Worm (Caenorhabditis elegans) whole organism, early embryonic: ENCODE data around the gene glt-3.

Source experiments
- F13C5.2 ChIP-seq: sonication (generic microtip); optimal IDR thresholded peaks from 2 replicates; lab custom pipeline; 2017; ENCODE audit warnings: mild to moderate bottlenecking, missing genetic modification characterization, inconsistent platforms, missing compliant biosample characterization
- aly-1 ChIP-seq: sonication (generic microtip); optimal IDR thresholded peaks from 2 replicates; lab custom pipeline; 2016; ENCODE audit warnings: missing genetic modification characterization, missing compliant biosample characterization
- ama-1 ChIP-seq: fragments of 150-350 bp; optimal IDR thresholded peaks from 2 replicates; lab custom pipeline; 2014
- ceh-13 ChIP-seq: fragments of 200-800 bp; sonication (Bioruptor generic); optimal IDR thresholded peaks from 2 replicates; lab custom pipeline; 2018; ENCODE audit warnings: mild to moderate bottlenecking, missing genetic modification characterization, missing compliant biosample characterization
- ceh-36 ChIP-seq: sonication (generic microtip); optimal IDR thresholded peaks from 2 replicates; lab custom pipeline; 2016; ENCODE audit warnings: missing genetic modification characterization, inconsistent platforms, missing compliant biosample characterization
- hmbx-1 ChIP-seq: sonication (generic microtip); optimal IDR thresholded peaks from 2 replicates; lab custom pipeline; 2016; ENCODE audit warnings: mild to moderate bottlenecking, missing genetic modification characterization, missing compliant biosample characterization
- hmg-4 ChIP-seq: fragments of 200-800 bp; sonication (Bioruptor generic); optimal IDR thresholded peaks from 2 replicates; lab custom pipeline; 2018; ENCODE audit warnings: mild to moderate bottlenecking, missing genetic modification characterization, missing compliant biosample characterization
- tbx-37 ChIP-seq: fragments of 200-800 bp; sonication (Bioruptor generic); conservative IDR thresholded peaks from 2 replicates; pipeline ENCODE4 v1.3.6; 2022; ENCODE audit warnings: missing genetic modification reagents, missing genetic modification characterization, missing compliant biosample characterization
- tra-4 ChIP-seq: sonication (generic microtip); optimal IDR thresholded peaks from 2 replicates; lab custom pipeline; 2017; ENCODE audit warnings: missing genetic modification characterization, missing compliant biosample characterization

DNA sequence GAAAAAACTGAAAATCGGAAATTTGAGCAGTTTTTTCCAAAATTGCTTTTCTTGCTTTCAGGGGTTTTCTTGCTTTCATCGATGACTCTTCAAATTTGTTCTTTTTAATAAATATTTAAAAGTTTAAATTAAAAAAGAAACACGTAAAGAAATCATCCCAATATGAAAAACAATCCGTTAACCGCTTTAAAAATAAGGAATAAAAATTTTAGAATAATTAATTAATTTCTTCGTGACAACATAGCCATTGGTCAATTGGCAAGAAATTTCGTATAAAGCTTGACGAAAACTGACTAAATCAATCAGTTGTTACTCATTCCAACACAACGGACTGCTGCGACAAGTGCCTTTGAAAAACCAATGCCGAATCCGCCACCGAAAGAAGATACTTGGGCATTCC lies 17.5 kb upstream of the glt-3 start, which contains the start of gene nsph-3.2:
- TF ChIP-seq ama-1 (lab: Kevin White, UChicago), result no peak
- TF ChIP-seq tra-4, result no peak
- no peak for TF ChIP-seq hmbx-1 (tag; lab: Kevin White, UChicago)
- no peak for TF ChIP-seq hmg-4 (GFP tag; lab: Kevin White, UChicago)
- TF ChIP-seq F13C5.2 (tag; lab: Kevin White, UChicago), result no peak
- TF ChIP-seq tbx-37 (GFP tag; lab: Robert Waterston, UW), result no peak
- no peak for TF ChIP-seq ceh-36 (tag; lab: Kevin White, UChicago)
- no peak for TF ChIP-seq ceh-13 (GFP tag; lab: Kevin White, UChicago)
- no peak for TF ChIP-seq aly-1 (tag; lab: Kevin White, UChicago)
